Fruit fly (Drosophila melanogaster): Measurements from ENCODE around the gene mtm.

DNA sequence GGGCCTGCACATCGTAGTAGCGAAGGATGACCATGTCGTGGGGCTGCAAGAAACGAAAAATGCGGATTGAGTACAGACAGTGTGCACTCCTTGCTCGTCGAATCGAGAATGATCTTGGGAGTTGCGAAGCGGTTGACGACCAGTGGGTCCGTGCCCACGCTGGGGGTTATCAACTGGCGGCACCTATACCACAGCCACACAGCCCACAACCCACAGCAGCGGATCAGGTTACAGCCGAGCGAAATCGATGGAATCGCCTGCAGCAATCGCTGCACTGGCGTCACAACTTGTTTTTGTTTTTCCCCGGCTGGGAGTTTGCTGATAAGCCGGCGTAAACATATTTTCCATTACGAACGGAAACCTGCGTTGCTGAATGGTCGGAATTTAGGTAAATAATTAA lies 8.7 kb upstream of the mtm start:
- no peak for TF ChIP-seq vvl (GFP tag; IDR thresholded peaks at IDR 0.05)
- TF ChIP-seq Kr (GFP tag; optimal IDR thresholded peaks at IDR 0.05) = no peak
- no peak for TF ChIP-seq CG6272 (GFP tag; IDR thresholded peaks at IDR 0.05)
- no peak for TF ChIP-seq Atf3 (GFP tag; optimal IDR thresholded peaks at IDR 0.05)
- TF ChIP-seq Hr3 (GFP tag; optimal IDR thresholded peaks at IDR 0.05) = no peak
- TF ChIP-seq psq (GFP tag; optimal IDR thresholded peaks at IDR 0.05) = no peak
- TF ChIP-seq CG31224 (GFP tag; IDR thresholded peaks at IDR 0.05) = no peak
- no peak for TF ChIP-seq CG6813 (GFP tag; optimal IDR thresholded peaks at IDR 0.05)
- no peak for TF ChIP-seq hkb (optimal IDR thresholded peaks at IDR 0.05)
- TF ChIP-seq hkb (GFP tag; IDR thresholded peaks at IDR 0.05) = no peak
- TF ChIP-seq h (optimal IDR thresholded peaks at IDR 0.05) = no peak
- TF ChIP-seq sna (GFP tag; IDR thresholded peaks at IDR 0.05; ENCODE audit: partially characterized antibody) = no peak

All from whole organism, embryonic.